Worm (Caenorhabditis elegans): ENCODE results near the gene K01A12.2.

K01A12.2 gene

DNA sequence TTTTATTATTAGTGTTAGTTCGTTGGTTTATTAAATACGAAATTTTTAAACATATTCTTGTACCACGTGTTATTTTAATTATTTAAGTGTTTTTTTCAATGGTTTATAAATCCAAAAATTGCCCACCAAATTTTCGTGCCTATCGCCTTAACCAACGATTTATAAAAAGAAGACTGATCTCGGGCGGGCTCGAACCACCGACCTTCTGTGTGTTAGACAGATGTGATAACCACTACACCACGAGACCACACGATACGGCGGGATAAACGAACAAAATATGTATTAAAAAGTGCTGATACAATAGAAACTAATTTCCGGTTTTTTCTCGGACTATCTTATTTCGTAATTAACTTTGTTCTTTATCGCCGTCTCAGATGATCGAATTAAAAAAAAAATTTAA, 37.4 kb downstream of the K01A12.2 start:
- TF ChIP-seq nhr-19 (GFP tag; conservative IDR thresholded peaks at IDR 0.05) (peak; percentile 23; the same call in 1 of the 2 replicates), nhr-90 (tag; optimal IDR thresholded peaks at IDR 0.05; ENCODE audit: poor library complexity) (peak; percentile 33), pqm-1 (tag; optimal IDR thresholded peaks at IDR 0.05) (no peak), isw-1 (GFP tag; IDR thresholded peaks at IDR 0.05) (no peak), lin-35 (GFP tag; optimal IDR thresholded peaks at IDR 0.05) (peak in 1 of 2 experiments; percentile 25), elt-2 (tag; optimal IDR thresholded peaks at IDR 0.05) (peak; percentile 2), aly-2 (tag; optimal IDR thresholded peaks at IDR 0.05) (no peak), nhr-71 (tag; optimal IDR thresholded peaks at IDR 0.05) (peak; percentile 50), nhr-20 (tag; optimal IDR thresholded peaks at IDR 0.05) (peak; percentile 13), nhr-47 (tag; optimal IDR thresholded peaks at IDR 0.05) (peak; percentile 42), snu-23 (GFP tag; optimal IDR thresholded peaks at IDR 0.05) (peak; percentile 39), ets-5 (GFP tag; IDR thresholded peaks at IDR 0.05) (no peak), lin-13 (GFP tag; optimal IDR thresholded peaks at IDR 0.05) (no peak), lir-3 (tag; optimal IDR thresholded peaks at IDR 0.05; ENCODE audit: poor library complexity) (no peak), rnt-1 (tag; optimal IDR thresholded peaks at IDR 0.05) (peak; percentile 42), elt-3 (tag; optimal IDR thresholded peaks at IDR 0.05) (peak in 1 of 6 experiments; percentile 6), nhr-84 (tag; optimal IDR thresholded peaks at IDR 0.05) (no peak), efl-3 (GFP tag; optimal IDR thresholded peaks at IDR 0.05) (peak; percentile 7)

DNA sequence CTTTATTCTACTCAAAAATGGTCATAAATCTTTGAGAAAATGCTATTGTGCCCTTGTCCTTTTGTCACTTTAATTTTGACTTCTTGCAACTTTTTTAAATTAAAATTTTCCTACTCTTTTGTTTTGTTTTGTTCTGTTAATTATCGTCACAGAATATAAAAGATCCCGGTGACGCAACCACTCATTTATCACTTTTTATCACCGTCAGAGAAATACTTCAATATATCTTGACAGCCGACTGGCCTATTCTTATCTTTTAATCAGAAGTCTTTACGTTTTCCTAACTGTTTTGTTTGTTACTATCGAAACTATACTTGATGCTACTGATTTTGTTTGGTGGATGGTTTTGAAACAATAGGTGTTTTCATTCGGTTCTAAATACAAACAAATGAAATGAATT, 42.9 kb downstream of the K01A12.2 start:
- TF ChIP-seq nhr-85 (tag) (peak; percentile 51), nhr-76 (tag; optimal IDR thresholded peaks at IDR 0.05) (no peak), C16A3.4 (tag; optimal IDR thresholded peaks at IDR 0.05) (no peak), ceh-88 (GFP tag; IDR thresholded peaks at IDR 0.05) (no peak), nhr-28 (tag; optimal IDR thresholded peaks at IDR 0.05) (no peak), grh-1 (GFP tag; IDR thresholded peaks at IDR 0.05) (no peak), fkh-10 (GFP tag; optimal IDR thresholded peaks at IDR 0.05) (no peak), elt-3 (tag; optimal IDR thresholded peaks at IDR 0.05) (peak in 2 of 6 experiments; percentile 7 to 46), blmp-1 (tag; optimal IDR thresholded peaks at IDR 0.05) (peak; percentile 54), ceh-90 (tag; optimal IDR thresholded peaks at IDR 0.05) (no peak), nhr-20 (tag; optimal IDR thresholded peaks at IDR 0.05) (no peak), nhr-12 (tag; optimal IDR thresholded peaks at IDR 0.05) (no peak)

ce11 chrX:8659521-8659920, 46.4 kb downstream of the K01A12.2 start:
- no peak for TF ChIP-seq fkh-4 (tag; optimal IDR thresholded peaks at IDR 0.05; ENCODE audit: borderline replicate concordance)
- TF ChIP-seq lin-39 (tag; optimal IDR thresholded peaks at IDR 0.05), result no peak
- TF ChIP-seq hlh-4 (tag; optimal IDR thresholded peaks at IDR 0.05), result no peak
- no peak for TF ChIP-seq lin-15B (tag; optimal IDR thresholded peaks at IDR 0.05)
- TF ChIP-seq grh-1 (GFP tag; IDR thresholded peaks at IDR 0.05), result no peak
- no peak for TF ChIP-seq xbp-1 (tag; optimal IDR thresholded peaks at IDR 0.05)
- no peak for TF ChIP-seq sup-37 (GFP tag; optimal IDR thresholded peaks at IDR 0.05)
- TF ChIP-seq alr-1 (tag; optimal IDR thresholded peaks at IDR 0.05; ENCODE audit: borderline replicate concordance), result no peak
- TF ChIP-seq lsy-2 (tag; optimal IDR thresholded peaks at IDR 0.05), result peak in 1 of 2 experiments; percentile 18
- TF ChIP-seq elt-2 (tag; optimal IDR thresholded peaks at IDR 0.05), result no peak
- TF ChIP-seq pax-3 (tag; optimal IDR thresholded peaks at IDR 0.05), result no peak
- peak; percentile 21 for TF ChIP-seq snu-23 (GFP tag; optimal IDR thresholded peaks at IDR 0.05)
- no peak for TF ChIP-seq mdl-1 (tag; optimal IDR thresholded peaks at IDR 0.05)
- no peak for TF ChIP-seq ztf-11 (tag; optimal IDR thresholded peaks at IDR 0.05)
- TF ChIP-seq jun-1 (tag; optimal IDR thresholded peaks at IDR 0.05), result no peak
- no peak for TF ChIP-seq ztf-4 (tag; optimal IDR thresholded peaks at IDR 0.05)
- TF ChIP-seq sptf-1 (tag; optimal IDR thresholded peaks at IDR 0.05), result no peak
- no peak for TF ChIP-seq mep-1 (tag; optimal IDR thresholded peaks at IDR 0.05)
- peak; percentile 92 for TF ChIP-seq blmp-1 (tag; optimal IDR thresholded peaks at IDR 0.05)
- peak in 1 of 2 experiments; percentile 1 for TF ChIP-seq lin-35 (GFP tag; optimal IDR thresholded peaks at IDR 0.05)
- no peak for TF ChIP-seq nhr-11 (tag; optimal IDR thresholded peaks at IDR 0.05)
- no peak for TF ChIP-seq C04F5.9 (tag; optimal IDR thresholded peaks at IDR 0.05)
- no peak for TF ChIP-seq sox-4 (tag; optimal IDR thresholded peaks at IDR 0.05)
- no peak for TF ChIP-seq egl-27 (tag; optimal IDR thresholded peaks at IDR 0.05)
- no peak for TF ChIP-seq rnt-1 (tag; optimal IDR thresholded peaks at IDR 0.05)
- TF ChIP-seq vab-15 (tag; optimal IDR thresholded peaks at IDR 0.05), result no peak
- peak; percentile 75 for TF ChIP-seq lin-14 (GFP tag; optimal IDR thresholded peaks at IDR 0.05)
- no peak for TF ChIP-seq tbx-2 (tag; optimal IDR thresholded peaks at IDR 0.05)

All from whole organism, L1 larva.